Worm (Caenorhabditis elegans): ENCODE results near the gene sinh-1.

- TF ChIP-seq snpc-4 (tag; optimal IDR thresholded peaks at IDR 0.05) (no peak), nhr-11 (tag; optimal IDR thresholded peaks at IDR 0.05) (no peak), lin-39 (tag; optimal IDR thresholded peaks at IDR 0.05) (no peak), egl-27 (tag; optimal IDR thresholded peaks at IDR 0.05) (no peak), ztf-11 (tag; optimal IDR thresholded peaks at IDR 0.05) (no peak), ZK546.5 (tag; optimal IDR thresholded peaks at IDR 0.05) (no peak), nhr-28 (tag; optimal IDR thresholded peaks at IDR 0.05) (no peak), php-3 (GFP tag; IDR thresholded peaks at IDR 0.05) (no peak), snpc-1.2 (GFP tag; IDR thresholded peaks at IDR 0.05) (no peak), fkh-10 (GFP tag; optimal IDR thresholded peaks at IDR 0.05) (no peak), ama-1 (optimal IDR thresholded peaks at IDR 0.05) (no peak), F49E8.2 (tag; optimal IDR thresholded peaks at IDR 0.05; ENCODE audit: borderline replicate concordance) (no peak)
Observed at ce11 chrII:12184857-12185256, 43.2 kb upstream of the sinh-1 start, which contains the start of gene Y57A10A.13.
